Worm (Caenorhabditis elegans) whole organism, L4 larva: ENCODE data around the gene vdac-1.

ENCODE experiments used
- ZK546.5 ChIP-seq, 2 experiments: sonication (generic microtip); optimal IDR thresholded peaks; 2 replicates each; lab custom pipeline; 2017; ENCODE audit warnings: missing biosample characterization in 2 of 2, missing genetic modification characterization in 2 of 2
- arid-1 ChIP-seq: fragments of 200-800 bp; sonication (Bioruptor generic); conservative IDR thresholded peaks from 2 replicates; pipeline ENCODE4 v1.3.6; 2022; ENCODE audit warnings: missing genetic modification reagents, missing genetic modification characterization, missing compliant biosample characterization
- ceh-28 ChIP-seq: fragments of 150-350 bp; optimal IDR thresholded peaks from 2 replicates; lab custom pipeline; 2014; ENCODE audit warnings: missing biosample characterization, missing genetic modification reagents, missing genetic modification characterization
- ceh-82 ChIP-seq: sonication (generic microtip); optimal IDR thresholded peaks from 2 replicates; lab custom pipeline; 2017; ENCODE audit warnings: missing biosample characterization, missing genetic modification characterization
- daf-19 ChIP-seq: fragments of 200-800 bp; sonication (Bioruptor generic); conservative IDR thresholded peaks from 2 replicates; pipeline ENCODE4 v1.3.6; 2022; ENCODE audit warnings: missing genetic modification characterization, missing compliant biosample characterization
- lir-3 ChIP-seq: sonication (generic microtip); optimal IDR thresholded peaks from 2 replicates; lab custom pipeline; 2016; ENCODE audit warnings: mild to moderate bottlenecking, missing genetic modification characterization, missing compliant biosample characterization
- unc-39 ChIP-seq: sonication (generic microtip); optimal IDR thresholded peaks from 2 replicates; lab custom pipeline; 2017; ENCODE audit warnings: missing biosample characterization, missing genetic modification characterization
- zag-1 ChIP-seq: fragments of 150-350 bp; optimal IDR thresholded peaks from 2 replicates; lab custom pipeline; 2014; ENCODE audit warnings: missing biosample characterization, missing genetic modification characterization
- ztf-11 ChIP-seq: fragments of 150-350 bp; optimal IDR thresholded peaks from 2 replicates; lab custom pipeline; 2014; ENCODE audit warnings: missing biosample characterization, missing genetic modification characterization

DNA sequence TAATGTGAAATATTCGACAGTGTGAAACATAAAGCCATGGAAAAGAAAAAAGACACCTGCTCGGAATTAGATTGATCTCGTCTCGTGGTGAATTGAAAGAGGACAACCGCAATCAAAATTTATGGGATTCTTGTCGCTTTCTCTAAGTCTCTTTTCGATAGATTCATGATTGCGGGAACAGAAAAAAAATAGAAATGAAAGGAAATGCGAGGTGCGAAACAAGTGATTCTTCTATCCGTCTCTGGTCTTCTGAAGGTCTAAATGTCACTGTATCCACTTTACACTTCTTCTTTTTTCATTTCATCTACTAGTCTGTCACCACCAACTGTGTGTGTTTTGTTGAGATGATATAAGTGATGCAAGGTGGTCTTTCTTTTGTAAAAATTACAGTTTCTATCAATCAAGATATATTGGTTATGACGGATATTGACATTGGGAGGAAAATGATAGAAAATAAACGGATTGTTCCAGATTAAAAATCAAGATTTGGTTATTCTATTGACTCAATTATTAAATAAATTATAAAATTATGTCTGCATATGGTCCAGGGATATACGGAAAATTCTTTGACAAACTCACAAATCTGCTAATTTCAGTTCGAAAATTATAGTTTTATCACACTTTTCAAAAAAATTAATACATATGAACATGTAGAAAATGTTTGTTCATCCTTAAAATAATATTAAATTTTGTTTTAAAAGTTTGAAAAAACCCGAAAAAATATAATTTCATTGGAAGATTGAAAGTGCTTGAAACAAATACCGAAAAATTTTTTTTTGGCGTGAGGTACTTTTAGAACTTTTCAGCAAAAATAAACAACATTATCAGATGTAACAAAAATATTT, 22.8 kb upstream of the vdac-1 start:
- no peak for TF ChIP-seq daf-19 (GFP tag; lab: Robert Waterston, UW)
- no peak for TF ChIP-seq arid-1 (GFP tag; lab: Robert Waterston, UW)
- TF ChIP-seq lir-3 (tag; lab: Kevin White, UChicago), result no peak
- TF ChIP-seq ceh-82 (tag; lab: Kevin White, UChicago), result no peak
- TF ChIP-seq ztf-11, result no peak
- TF ChIP-seq ceh-28, result no peak
- TF ChIP-seq unc-39 (tag; lab: Kevin White, UChicago), result no peak
- TF ChIP-seq zag-1 (tag; lab: Kevin White, UChicago), result no peak
- TF ChIP-seq ZK546.5 (tag; optimal IDR thresholded peaks at IDR 0.05; lab: Kevin White, UChicago), result no peak
